Worm (Caenorhabditis elegans): ENCODE data around the gene F46E10.18.

F46E10.18 gene

ce11 chrV:6495353-6495752 lies 25.5 kb upstream of the F46E10.18 start:
- TF ChIP-seq lag-1 (GFP tag; IDR thresholded peaks at IDR 0.05): no peak
- peak; percentile 26 for TF ChIP-seq nhr-80 (tag; optimal IDR thresholded peaks at IDR 0.05)

DNA sequence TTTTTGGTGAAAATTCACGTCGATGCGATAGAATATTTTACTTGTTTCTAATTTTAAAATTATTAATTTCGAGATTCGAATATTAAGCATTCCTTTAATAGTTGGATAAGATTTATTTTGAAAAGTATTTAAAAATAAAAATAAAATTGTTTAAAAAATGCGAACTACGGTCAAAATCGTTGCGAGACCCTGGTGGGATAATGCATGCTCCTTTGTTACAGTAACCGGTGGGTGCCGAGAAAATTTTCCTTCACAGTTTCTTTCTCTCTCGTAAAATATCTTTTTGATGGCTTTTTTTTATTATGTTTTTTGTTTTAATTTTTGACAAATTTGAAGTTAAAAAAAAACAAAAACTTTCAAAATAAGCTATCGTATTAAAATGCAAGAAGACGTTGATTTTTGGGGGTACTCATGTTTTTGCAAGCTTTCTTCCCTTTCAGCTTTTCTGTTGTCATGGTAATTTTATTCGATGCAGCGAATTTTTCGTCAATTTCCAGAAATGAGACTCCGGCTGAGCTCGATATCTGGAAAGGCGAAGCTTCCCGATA lies 24.1 kb upstream of the F46E10.18 start, which contains the start of gene dgtr-1:
dgtr-1 (plus strand) TSS at position 498 of the 548 bp plus-strand sequence.
- TF ChIP-seq snpc-3.4 (tag; optimal IDR thresholded peaks at IDR 0.05) (peak; percentile 17), snpc-1.3 (tag; optimal IDR thresholded peaks at IDR 0.05; ENCODE audit: insufficient read depth) (peak; percentile 77), efl-1 (GFP tag; optimal IDR thresholded peaks at IDR 0.05) (peak; percentile 17), tlf-1 (GFP tag; optimal IDR thresholded peaks at IDR 0.05) (no peak), ceh-27 (GFP tag; optimal IDR thresholded peaks at IDR 0.05) (no peak), egrh-3 (GFP tag; IDR thresholded peaks at IDR 0.05) (no peak), ceh-91 (GFP tag; IDR thresholded peaks at IDR 0.05) (peak; percentile 67), xnd-1 (tag; optimal IDR thresholded peaks at IDR 0.05) (peak; percentile 78), rcor-1 (GFP tag; IDR thresholded peaks at IDR 0.05) (0 out of 2 replicates have a peak, but pooled peaks have one; percentile 8), lsl-1 (GFP tag; optimal IDR thresholded peaks at IDR 0.05) (peak; percentile 97), hlh-26 (GFP tag; conservative IDR thresholded peaks at IDR 0.05) (no peak), F37B4.10 (GFP tag; IDR thresholded peaks at IDR 0.05) (no peak), ztf-25 (GFP tag; IDR thresholded peaks at IDR 0.05) (no peak), lin-54 (GFP tag; optimal IDR thresholded peaks at IDR 0.05) (peak; percentile 54), tbp1 (GFP tag; optimal IDR thresholded peaks at IDR 0.05) (no peak), nfya-1 (tag; optimal IDR thresholded peaks at IDR 0.05; ENCODE audit: borderline replicate concordance, insufficient read depth) (no peak), F33H1.4 (GFP tag; IDR thresholded peaks at IDR 0.05) (peak; percentile 93), hmg-20 (GFP tag; IDR thresholded peaks at IDR 0.05) (no peak), madf-6 (GFP tag; IDR thresholded peaks at IDR 0.05) (peak; percentile 93), egl-44 (GFP tag; IDR thresholded peaks at IDR 0.05) (no peak), madf-8 (GFP tag; conservative IDR thresholded peaks at IDR 0.05) (peak; percentile 77), dox-1 (GFP tag; IDR thresholded peaks at IDR 0.05) (no peak), him-1 (tag; optimal IDR thresholded peaks at IDR 0.05) (peak; percentile 18)

- no peak for TF ChIP-seq let-607 (tag; optimal IDR thresholded peaks at IDR 0.05)
- TF ChIP-seq madf-6 (GFP tag; IDR thresholded peaks at IDR 0.05): peak; percentile 8; the same call in 1 of the 2 replicates
Measured at ce11 chrV:6498441-6498840, 22.4 kb upstream of the F46E10.18 start.

DNA sequence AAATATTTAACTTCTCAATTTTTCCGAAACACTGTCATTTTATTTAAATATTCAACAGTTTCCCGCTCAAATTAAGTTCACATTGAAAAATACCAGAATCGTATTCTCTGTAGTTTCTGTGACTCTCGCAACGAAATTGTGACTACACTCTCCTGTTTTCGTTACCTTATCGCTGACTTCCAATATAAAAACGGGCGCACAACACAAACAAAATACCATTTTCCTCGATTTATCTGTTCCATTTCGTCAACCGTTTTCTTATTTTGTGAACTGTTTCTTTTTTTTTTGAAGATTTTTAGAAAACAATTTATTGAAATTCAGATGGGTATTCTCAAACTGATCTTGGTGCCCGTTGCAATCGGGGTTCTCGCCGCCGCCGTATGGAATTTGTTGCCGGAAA lies 21.9 kb upstream of the F46E10.18 start, which contains the start of gene W01A11.1:
W01A11.1 (plus strand) TSS at position 322 of the 400 bp plus-strand sequence.
- no peak for TF ChIP-seq lir-1 (GFP tag; conservative IDR thresholded peaks at IDR 0.05)
- TF ChIP-seq sea-2 (GFP tag; IDR thresholded peaks at IDR 0.05): no peak
- no peak for TF ChIP-seq ccch-3 (GFP tag; optimal IDR thresholded peaks at IDR 0.05)
- no peak for TF ChIP-seq lin-26 (GFP tag; IDR thresholded peaks at IDR 0.05)
- TF ChIP-seq die-1 (tag; optimal IDR thresholded peaks at IDR 0.05): no peak
- no peak for TF ChIP-seq F57C9.4 (tag; optimal IDR thresholded peaks at IDR 0.05)
- TF ChIP-seq nhr-80 (tag; optimal IDR thresholded peaks at IDR 0.05): peak; percentile 23
- TF ChIP-seq ceh-40 (GFP tag; IDR thresholded peaks at IDR 0.05): no peak
- no peak for TF ChIP-seq ztf-28 (GFP tag; IDR thresholded peaks at IDR 0.05)

All from whole organism, young adult.